Worm (Caenorhabditis elegans) whole organism, L4 larva: ENCODE measurements around the gene acs-6.
A peak's percentile ranks its signal among the peaks of the same experiment; 100 is the strongest.

ENCODE experiments used
- T20F7.1 ChIP-seq: fragments of 200-800 bp; sonication (Bioruptor generic); optimal IDR thresholded peaks from 2 replicates; lab custom pipeline; 2018; ENCODE audit warnings: mild to moderate bottlenecking, missing genetic modification characterization, missing compliant biosample characterization
- Y105C5A.15 ChIP-seq: fragments of 200-800 bp; sonication (Bioruptor generic); IDR thresholded peaks from 2 replicates; pipeline ENCODE4 v1.3.6; 2022; ENCODE audit warnings: missing genetic modification characterization, missing compliant biosample characterization
- aha-1 ChIP-seq: fragments of 150-350 bp; peaks from one replicate; lab custom pipeline; 2014; ENCODE audit warnings: missing biosample characterization, missing genetic modification characterization
- ama-1 ChIP-seq: fragments of 150-350 bp; optimal IDR thresholded peaks from 2 replicates; lab custom pipeline; 2014; ENCODE audit warnings: inconsistent platforms, mixed read lengths
- attf-4 ChIP-seq: sonication (generic microtip); optimal IDR thresholded peaks from 3 replicates; lab custom pipeline; 2017; ENCODE audit warnings: missing biosample characterization, missing genetic modification characterization
- ceh-20 ChIP-seq: fragments of 200-800 bp; sonication (Bioruptor generic); IDR thresholded peaks from 2 replicates; pipeline ENCODE4 v1.3.6; 2022; ENCODE audit warnings: missing genetic modification reagents, missing genetic modification characterization, missing compliant biosample characterization
- cey-2 ChIP-seq: sonication (generic microtip); optimal IDR thresholded peaks from 3 replicates; lab custom pipeline; 2017; ENCODE audit warnings: missing genetic modification characterization, mild to moderate bottlenecking, missing compliant biosample characterization, antibody characterized with exemption, borderline replicate concordance; ENCODE audit not compliant: insufficient read depth
- ctbp-1 ChIP-seq: fragments of 200-800 bp; sonication (Bioruptor generic); IDR thresholded peaks from 2 replicates; pipeline ENCODE4 v1.3.6; 2022; ENCODE audit warnings: missing genetic modification reagents, missing genetic modification characterization, missing compliant biosample characterization
- daf-12 ChIP-seq: fragments of 150-350 bp; optimal IDR thresholded peaks from 2 replicates; lab custom pipeline; 2014; ENCODE audit warnings: missing biosample characterization, missing genetic modification reagents, missing genetic modification characterization
- daf-16 ChIP-seq, 3 experiments: sonication (generic microtip); optimal IDR thresholded peaks; 2 replicates each; lab custom pipeline; 2016 to 2017; ENCODE audit warnings: missing genetic modification characterization in 3 of 3, missing genetic modification reagents in 3 of 3, mild to moderate bottlenecking in 2 of 3, missing compliant biosample characterization in 2 of 3, missing biosample characterization in 1 of 3, moderate library complexity in 1 of 3
- dmd-6 ChIP-seq: fragments of 200-800 bp; sonication (Bioruptor generic); IDR thresholded peaks from 2 replicates; pipeline ENCODE4 v1.3.6; 2022; ENCODE audit warnings: missing genetic modification reagents, missing genetic modification characterization, missing compliant biosample characterization
- dpl-1 ChIP-seq: fragments of 150-350 bp; optimal IDR thresholded peaks from 2 replicates; lab custom pipeline; 2014; ENCODE audit warnings: missing biosample characterization, missing genetic modification reagents, missing genetic modification characterization
- dve-1 ChIP-seq: sonication (generic microtip); optimal IDR thresholded peaks from 2 replicates; lab custom pipeline; 2017; ENCODE audit warnings: antibody characterized with exemption, mild to moderate bottlenecking, missing genetic modification characterization, missing compliant biosample characterization; ENCODE audit not compliant: insufficient read depth
- fos-1 ChIP-seq: fragments of 150-350 bp; optimal IDR thresholded peaks from 2 replicates; lab custom pipeline; 2014; ENCODE audit warnings: missing biosample characterization, missing genetic modification characterization
- hif-1 ChIP-seq, 2 experiments: sonication (generic microtip); optimal IDR thresholded peaks; 2 replicates each; lab custom pipeline; 2016 to 2017; ENCODE audit warnings: missing compliant biosample characterization in 2 of 2, missing genetic modification characterization in 2 of 2, missing genetic modification reagents in 2 of 2, missing genotype in 2 of 2, mild to moderate bottlenecking in 1 of 2
- hlh-11 ChIP-seq: fragments of 200-800 bp; sonication (Bioruptor generic); optimal IDR thresholded peaks from 2 replicates; lab custom pipeline; 2018; ENCODE audit warnings: mild to moderate bottlenecking, missing genetic modification characterization, missing compliant biosample characterization
- hlh-30 ChIP-seq: sonication (generic microtip); optimal IDR thresholded peaks from 2 replicates; lab custom pipeline; 2017; ENCODE audit warnings: antibody characterized with exemption, mild to moderate bottlenecking, missing genetic modification characterization, missing compliant biosample characterization; ENCODE audit not compliant: insufficient read depth
- lim-7 ChIP-seq: fragments of 200-800 bp; sonication (Bioruptor generic); IDR thresholded peaks from 2 replicates; pipeline ENCODE4 v1.3.6; 2022; ENCODE audit warnings: missing genetic modification characterization, missing compliant biosample characterization
- lin-29 ChIP-seq: fragments of 200-800 bp; sonication (Bioruptor generic); IDR thresholded peaks from 2 replicates; pipeline ENCODE4 v1.3.6; 2022; ENCODE audit warnings: missing genetic modification reagents, missing genetic modification characterization, missing compliant biosample characterization
- lin-38 ChIP-seq: fragments of 200-800 bp; sonication (Bioruptor generic); IDR thresholded peaks from 2 replicates; pipeline ENCODE4 v1.3.6; 2022; ENCODE audit warnings: missing genetic modification reagents, missing genetic modification characterization, missing compliant biosample characterization
- lsy-2 ChIP-seq, 2 experiments: fragments of 150-350 bp in 1 of 2; sonication (generic microtip) in 1 of 2; optimal IDR thresholded peaks; 2 replicates each; lab custom pipeline; 2014 to 2017; ENCODE audit warnings: missing biosample characterization in 2 of 2, missing genetic modification characterization in 2 of 2
- madf-5 ChIP-seq, 2 experiments: fragments of 200-800 bp; sonication (Bioruptor generic); IDR thresholded peaks; 2 replicates each; pipeline ENCODE4 v1.3.6; 2022; ENCODE audit warnings: missing compliant biosample characterization in 2 of 2, missing genetic modification characterization in 2 of 2
- mep-1 ChIP-seq: fragments of 150-350 bp; sonication (generic microtip); optimal IDR thresholded peaks from 3 replicates; lab custom pipeline; 2014; ENCODE audit warnings: missing biosample characterization, missing genetic modification characterization
- mes-2 ChIP-seq: sonication (generic microtip); optimal IDR thresholded peaks from 2 replicates; lab custom pipeline; 2016; ENCODE audit warnings: missing genotype, mild to moderate bottlenecking, missing genetic modification characterization, missing compliant biosample characterization; ENCODE audit not compliant: poor library complexity, severe bottlenecking
- mxl-2 ChIP-seq: fragments of 200-800 bp; sonication (Bioruptor generic); conservative IDR thresholded peaks from 2 replicates; pipeline ENCODE4 v1.3.6; 2022; ENCODE audit warnings: missing genetic modification reagents, missing genetic modification characterization, missing compliant biosample characterization
- nhr-11 ChIP-seq: fragments of 150-350 bp; optimal IDR thresholded peaks from 2 replicates; lab custom pipeline; 2014; ENCODE audit warnings: missing biosample characterization, missing genetic modification characterization
- nhr-28 ChIP-seq: fragments of 150-350 bp; optimal IDR thresholded peaks from 2 replicates; lab custom pipeline; 2014; ENCODE audit warnings: missing biosample characterization, missing genetic modification characterization
- nhr-42 ChIP-seq: fragments of 200-800 bp; sonication (Bioruptor generic); IDR thresholded peaks from 2 replicates; pipeline ENCODE4 v1.3.6; 2022; ENCODE audit warnings: missing genetic modification characterization, missing compliant biosample characterization
- nhr-48 ChIP-seq: sonication (generic microtip); optimal IDR thresholded peaks from 2 replicates; lab custom pipeline; 2016; ENCODE audit warnings: mild to moderate bottlenecking, missing genetic modification characterization, missing compliant biosample characterization
- nhr-6 ChIP-seq: fragments of 150-350 bp; optimal IDR thresholded peaks from 2 replicates; lab custom pipeline; 2014; ENCODE audit warnings: missing biosample characterization, missing genetic modification characterization
- nhr-76 ChIP-seq: fragments of 150-350 bp; optimal IDR thresholded peaks from 2 replicates; lab custom pipeline; 2014; ENCODE audit warnings: missing biosample characterization, missing genetic modification characterization
- nhr-77 ChIP-seq: fragments of 150-350 bp; optimal IDR thresholded peaks from 2 replicates; lab custom pipeline; 2014; ENCODE audit warnings: missing biosample characterization, missing genetic modification characterization
- pha-4 ChIP-seq, 2 experiments: fragments of 150-350 bp in 1 of 2; fragments of 200-800 bp in 1 of 2; sonication (Bioruptor generic) in 1 of 2; IDR thresholded peaks in 1 of 2; optimal IDR thresholded peaks in 1 of 2; 2 replicates each; pipeline versions ENCODE4 v1.3.6 to Lab custom; 2014 to 2022; ENCODE audit warnings: missing genetic modification characterization in 2 of 2, missing genetic modification reagents in 2 of 2, missing biosample characterization in 1 of 2, missing compliant biosample characterization in 1 of 2
- php-3 ChIP-seq: fragments of 200-800 bp; sonication (Bioruptor generic); IDR thresholded peaks from 2 replicates; pipeline ENCODE4 v1.3.6; 2022; ENCODE audit warnings: missing genetic modification reagents, missing genetic modification characterization, missing compliant biosample characterization
- pqm-1 ChIP-seq: sonication (generic microtip); optimal IDR thresholded peaks from 2 replicates; lab custom pipeline; 2017; ENCODE audit warnings: missing biosample characterization, missing genetic modification characterization
- rbr-2 ChIP-seq: sonication (generic microtip); optimal IDR thresholded peaks from 2 replicates; lab custom pipeline; 2016; ENCODE audit warnings: missing genotype, missing genetic modification characterization, missing compliant biosample characterization
- set-16 ChIP-seq: fragments of 200-800 bp; sonication (Bioruptor generic); IDR thresholded peaks from 2 replicates; pipeline ENCODE4 v1.3.6; 2022; ENCODE audit warnings: missing genetic modification reagents, missing genetic modification characterization, missing compliant biosample characterization
- skn-1 ChIP-seq: fragments of 150-350 bp; optimal IDR thresholded peaks from 2 replicates; lab custom pipeline; 2014; ENCODE audit warnings: missing biosample characterization, missing genetic modification characterization
- tag-97 ChIP-seq: fragments of 200-800 bp; sonication (Bioruptor generic); IDR thresholded peaks from 2 replicates; pipeline ENCODE4 v1.3.6; 2022; ENCODE audit warnings: missing genetic modification characterization, missing compliant biosample characterization
- tra-1 ChIP-seq: fragments of 200-800 bp; sonication (Bioruptor generic); IDR thresholded peaks from 2 replicates; pipeline ENCODE4 v1.3.6; 2022; ENCODE audit warnings: missing genetic modification reagents, missing genetic modification characterization, missing compliant biosample characterization
- zip-11 ChIP-seq: fragments of 200-800 bp; sonication (Bioruptor generic); IDR thresholded peaks from 2 replicates; pipeline ENCODE4 v1.3.6; 2022; ENCODE audit warnings: missing genetic modification characterization, missing compliant biosample characterization
- zip-2 ChIP-seq: fragments of 150-350 bp; optimal IDR thresholded peaks from 2 replicates; lab custom pipeline; 2014; ENCODE audit warnings: missing biosample characterization, missing genetic modification characterization

acs-6 gene

ce11 chrII:7024897-7025852 is 36.7 kb upstream of the acs-6 start, which contains the start of gene znf-598:
Gene znf-598, plus strand, starts transcription at chrII:7025802.
- TF ChIP-seq daf-12 (no peak), fos-1 (tag; lab: Kevin White, UChicago) (no peak), lim-7 (GFP tag; lab: Robert Waterston, UW) (no peak), tra-1 (no peak), mxl-2 (no peak), Y105C5A.15 (GFP tag; lab: Robert Waterston, UW) (no peak), dmd-6 (GFP tag; lab: Robert Waterston, UW) (peak; percentile 63), skn-1 (tag; lab: Kevin White, UChicago) (no peak), rbr-2 (tag; lab: Kevin White, UChicago) (peak; percentile 19), zip-11 (GFP tag; lab: Robert Waterston, UW) (no peak), pha-4 (GFP tag; IDR thresholded peaks at IDR 0.05; lab: Robert Waterston, UW) (no peak), pha-4 (tag; optimal IDR thresholded peaks at IDR 0.05; lab: Kevin White, UChicago) (peak; percentile 24), nhr-28 (tag; lab: Kevin White, UChicago) (peak; percentile 69), mep-1 (peak; percentile 61), lin-38 (GFP tag; lab: Robert Waterston, UW) (peak; percentile 90), T20F7.1 (peak; percentile 67), hlh-30 (tag; lab: Kevin White, UChicago) (peak; percentile 19), nhr-76 (no peak), nhr-77 (tag; lab: Kevin White, UChicago) (peak; percentile 57), nhr-11 (tag; lab: Kevin White, UChicago) (peak; percentile 29), ceh-20 (GFP tag; lab: Robert Waterston, UW) (no peak), dpl-1 (GFP tag; lab: Kevin White, UChicago) (peak; percentile 25), nhr-42 (GFP tag; lab: Robert Waterston, UW) (no peak), zip-2 (tag; lab: Kevin White, UChicago) (peak; percentile 94), dve-1 (tag; lab: Kevin White, UChicago) (peak; percentile 58), hif-1 (tag; optimal IDR thresholded peaks at IDR 0.05; lab: Kevin White, UChicago) (peak in 1 of 2 experiments; percentile 6), cey-2 (no peak), mes-2 (tag; lab: Kevin White, UChicago) (peak; percentile 50), nhr-48 (tag; lab: Kevin White, UChicago) (no peak), nhr-6 (tag; lab: Kevin White, UChicago) (peak; percentile 43), ctbp-1 (GFP tag; lab: Robert Waterston, UW) (no peak), madf-5 (GFP tag; IDR thresholded peaks at IDR 0.05; lab: Robert Waterston, UW) (no peak), php-3 (GFP tag; lab: Robert Waterston, UW) (peak; percentile 70), set-16 (GFP tag; lab: Robert Waterston, UW) (no peak), lsy-2 (tag; optimal IDR thresholded peaks at IDR 0.05; lab: Kevin White, UChicago) (peak in 1 of 2 experiments; percentile 83), pqm-1 (peak; percentile 76), tag-97 (GFP tag; lab: Robert Waterston, UW) (no peak), daf-16 (GFP tag; optimal IDR thresholded peaks at IDR 0.05; lab: Kevin White, UChicago) (no peak), daf-16 (tag; optimal IDR thresholded peaks at IDR 0.05; lab: Kevin White, UChicago) (peak; percentile 74), aha-1 (tag; lab: Kevin White, UChicago) (peak; percentile 84), hlh-11 (tag; lab: Kevin White, UChicago) (peak; percentile 56), lin-29 (no peak), ama-1 (lab: Kevin White, UChicago) (no peak), attf-4 (no peak)
